Worm (Caenorhabditis elegans): ENCODE data around the gene ptp-5.1.
A peak's percentile ranks its signal among the peaks of the same experiment; 100 is the strongest.

DNA sequence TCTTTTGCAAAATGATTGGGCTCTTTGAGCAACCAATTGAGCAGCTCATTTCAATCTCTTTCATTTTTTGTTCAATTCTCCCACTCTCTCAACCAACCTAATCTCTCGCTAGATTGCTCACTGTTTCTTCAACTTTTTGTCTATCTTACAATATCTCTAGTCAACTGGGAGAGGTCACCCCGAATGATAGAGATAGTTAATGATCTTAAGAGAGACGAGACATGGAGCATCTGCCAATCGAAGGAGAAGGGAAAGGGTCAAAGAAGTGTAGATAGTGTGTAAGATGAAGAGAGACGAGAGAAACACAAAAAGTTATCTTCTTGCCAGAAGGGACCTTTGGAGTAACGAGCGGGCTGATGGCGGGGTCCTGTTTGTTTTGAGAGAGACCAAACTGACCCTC is 3.2 kb downstream of the ptp-5.1 start:
- TF ChIP-seq pros-1 (tag; optimal IDR thresholded peaks at IDR 0.05) (no peak), unc-3 (GFP tag; conservative IDR thresholded peaks at IDR 0.05) (no peak), unc-3 (tag; optimal IDR thresholded peaks at IDR 0.05) (no peak), madf-2 (tag; optimal IDR thresholded peaks at IDR 0.05) (no peak), lin-11 (tag; optimal IDR thresholded peaks at IDR 0.05) (no peak), elt-2 (tag; optimal IDR thresholded peaks at IDR 0.05) (peak; percentile 14), ama-1 (optimal IDR thresholded peaks at IDR 0.05) (no peak), ceh-19 (GFP tag; optimal IDR thresholded peaks at IDR 0.05) (no peak), rnt-1 (tag; optimal IDR thresholded peaks at IDR 0.05) (no peak), ceh-30 (tag; optimal IDR thresholded peaks at IDR 0.05) (no peak), hlh-6 (tag; optimal IDR thresholded peaks at IDR 0.05) (no peak), npax-4 (tag; optimal IDR thresholded peaks at IDR 0.05) (no peak)

Measured in whole organism, late embryonic.